Comparison of ENCODE assay signal across 2 worm cellular contexts in the genomic region with DNA sequence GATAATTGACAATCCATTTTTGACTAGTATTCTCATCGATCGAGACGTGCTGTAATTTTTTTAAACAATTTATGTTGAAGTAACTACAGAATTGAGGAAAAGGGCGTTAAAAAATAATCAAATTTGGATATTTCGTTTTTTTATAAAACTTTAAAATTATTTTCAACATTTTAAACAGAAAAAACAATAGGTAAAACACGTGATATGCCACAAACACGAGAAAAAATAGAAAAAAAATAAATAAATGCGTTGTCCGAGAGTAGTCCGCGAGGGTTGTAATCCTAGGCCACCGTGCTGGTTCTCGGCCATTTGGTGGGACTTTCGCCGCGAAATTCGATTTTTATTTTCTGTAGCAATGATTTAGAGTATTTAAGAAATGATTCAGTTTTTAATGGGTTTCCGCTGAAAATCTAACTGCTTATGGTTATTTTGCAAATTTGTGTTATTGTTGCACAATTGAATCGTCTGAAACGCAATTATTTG.
TF ChIP-seq lines count a peak whose summit lies in the region.

Gene C49A9.10, minus strand, starts transcription at position 51 of the 483 bp plus-strand sequence.

TF ChIP-seq in whole organism, L1 larva, 84 proteins besides CTCF, POLR2A, EP300 and RAD21 (continued from another document):
- TF ChIP-seq sox-4 (tag; optimal IDR thresholded peaks at IDR 0.05; lab: Kevin White, UChicago) (peak; percentile 97), unc-86 (tag; optimal IDR thresholded peaks at IDR 0.05; lab: Kevin White, UChicago) (peak; percentile 88), nhr-28 (tag; optimal IDR thresholded peaks at IDR 0.05; lab: Kevin White, UChicago) (no peak), ztf-11 (tag; optimal IDR thresholded peaks at IDR 0.05; lab: Kevin White, UChicago) (peak in 1 of 2 experiments; percentile 98), elt-2 (tag; optimal IDR thresholded peaks at IDR 0.05; lab: Kevin White, UChicago) (peak; percentile 88), pqm-1 (tag; optimal IDR thresholded peaks at IDR 0.05; lab: Kevin White, UChicago) (no peak), blmp-1 (tag; optimal IDR thresholded peaks at IDR 0.05; lab: Kevin White, UChicago) (peak; percentile 27), unc-62 (GFP tag; optimal IDR thresholded peaks at IDR 0.05; lab: Kevin White, UChicago) (no peak), ceh-88 (GFP tag; IDR thresholded peaks at IDR 0.05; lab: Robert Waterston, UW) (peak; percentile 80), nhr-20 (tag; optimal IDR thresholded peaks at IDR 0.05; lab: Kevin White, UChicago) (peak; percentile 94), tlp-1 (tag; optimal IDR thresholded peaks at IDR 0.05; lab: Kevin White, UChicago) (no peak), sup-37 (GFP tag; optimal IDR thresholded peaks at IDR 0.05; lab: Kevin White, UChicago) (peak; percentile 86), ets-5 (GFP tag; IDR thresholded peaks at IDR 0.05; lab: Robert Waterston, UW) (no peak), efl-1 (optimal IDR thresholded peaks at IDR 0.05; lab: Kevin White, UChicago) (peak; percentile 98 to 99), efl-1 (GFP tag; optimal IDR thresholded peaks at IDR 0.05 in 1 of 2; lab: Kevin White, UChicago) (peak; percentile 98 to 100), xbp-1 (tag; optimal IDR thresholded peaks at IDR 0.05; lab: Kevin White, UChicago) (peak; percentile 92), aha-1 (tag; optimal IDR thresholded peaks at IDR 0.05; lab: Kevin White, UChicago) (peak; percentile 8), pax-3 (tag; optimal IDR thresholded peaks at IDR 0.05; lab: Kevin White, UChicago) (peak; percentile 97), nhr-11 (tag; optimal IDR thresholded peaks at IDR 0.05; lab: Kevin White, UChicago) (peak; percentile 28), zag-1 (tag; optimal IDR thresholded peaks at IDR 0.05; lab: Kevin White, UChicago) (no peak), dpl-1 (GFP tag; optimal IDR thresholded peaks at IDR 0.05; lab: Kevin White, UChicago) (peak; percentile 95 to 97 (median 97)), ztf-4 (tag; optimal IDR thresholded peaks at IDR 0.05; lab: Kevin White, UChicago) (peak; percentile 42), dsc-1 (tag; optimal IDR thresholded peaks at IDR 0.05; lab: Kevin White, UChicago) (peak; percentile 97), nhr-47 (tag; optimal IDR thresholded peaks at IDR 0.05; lab: Kevin White, UChicago) (peak; percentile 97), mdl-1 (tag; optimal IDR thresholded peaks at IDR 0.05; lab: Kevin White, UChicago) (peak in 1 of 2 experiments; percentile 61), zip-4 (GFP tag; optimal IDR thresholded peaks at IDR 0.05; lab: Kevin White, UChicago) (peak; percentile 80), sptf-1 (tag; optimal IDR thresholded peaks at IDR 0.05; lab: Kevin White, UChicago) (no peak), mep-1 (tag; optimal IDR thresholded peaks at IDR 0.05; lab: Kevin White, UChicago) (peak; percentile 84)
TF ChIP-seq in whole organism, L1 larva: peak in this region for 65.

TF ChIP-seq in whole organism, young adult, 124 proteins besides CTCF, POLR2A, EP300 and RAD21 (continued from another document):
- TF ChIP-seq snpc-4 (GFP tag; optimal IDR thresholded peaks at IDR 0.05; lab: Kevin White, UChicago), result peak; percentile 81
- peak; percentile 54 to 92 (median 88) for TF ChIP-seq snpc-4 (tag; optimal IDR thresholded peaks at IDR 0.05; lab: Kevin White, UChicago)
- TF ChIP-seq ztf-3 (GFP tag; optimal IDR thresholded peaks at IDR 0.05; lab: Kevin White, UChicago), result no peak
- TF ChIP-seq nfya-1 (tag; optimal IDR thresholded peaks at IDR 0.05; lab: Kevin White, UChicago; ENCODE audit: borderline replicate concordance, insufficient read depth), result no peak
- TF ChIP-seq F33H1.4 (GFP tag; IDR thresholded peaks at IDR 0.05; lab: Robert Waterston, UW), result peak; percentile 60
- no peak for TF ChIP-seq T26A5.8 (tag; optimal IDR thresholded peaks at IDR 0.05; lab: Kevin White, UChicago)
- TF ChIP-seq B0261.1 (tag; optimal IDR thresholded peaks at IDR 0.05; lab: Kevin White, UChicago), result no peak
- peak; percentile 3 for TF ChIP-seq nhr-80 (tag; optimal IDR thresholded peaks at IDR 0.05; lab: Kevin White, UChicago)
- TF ChIP-seq pbrm-1 (GFP tag; IDR thresholded peaks at IDR 0.05; lab: Robert Waterston, UW), result peak; percentile 60; the same call in 1 of the 2 replicates
- no peak for TF ChIP-seq Y56A3A.18 (GFP tag; IDR thresholded peaks at IDR 0.05; lab: Robert Waterston, UW)
- no peak for TF ChIP-seq nhr-120 (GFP tag; IDR thresholded peaks at IDR 0.05; lab: Robert Waterston, UW)
- no peak for TF ChIP-seq ceh-58 (GFP tag; IDR thresholded peaks at IDR 0.05; lab: Robert Waterston, UW)
- no peak for TF ChIP-seq lag-1 (GFP tag; IDR thresholded peaks at IDR 0.05; lab: Robert Waterston, UW)
- no peak for TF ChIP-seq snpc-3.4 (tag; optimal IDR thresholded peaks at IDR 0.05; lab: Kevin White, UChicago)
- TF ChIP-seq ama-1 (optimal IDR thresholded peaks at IDR 0.05; lab: Kevin White, UChicago), result no peak
- no peak for TF ChIP-seq ama-1 (GFP tag; optimal IDR thresholded peaks at IDR 0.05; lab: Kevin White, UChicago)
- TF ChIP-seq xnd-1 (tag; optimal IDR thresholded peaks at IDR 0.05; lab: Kevin White, UChicago), result peak; percentile 35
- peak; percentile 57; the same call in 1 of the 2 replicates for TF ChIP-seq attf-6 (GFP tag; IDR thresholded peaks at IDR 0.05; lab: Robert Waterston, UW)
- TF ChIP-seq ceh-27 (GFP tag; optimal IDR thresholded peaks at IDR 0.05; lab: Kevin White, UChicago), result peak; percentile 89
- TF ChIP-seq lsy-27 (tag; optimal IDR thresholded peaks at IDR 0.05; lab: Kevin White, UChicago; ENCODE audit: borderline replicate concordance, insufficient read depth), result no peak
- no peak for TF ChIP-seq Y95B8A.8 (GFP tag; IDR thresholded peaks at IDR 0.05; lab: Robert Waterston, UW)
- TF ChIP-seq lin-35 (GFP tag; optimal IDR thresholded peaks at IDR 0.05; lab: Kevin White, UChicago), result peak in 2 of 3 experiments; percentile 45 to 93
- TF ChIP-seq Y53F4B.3 (GFP tag; IDR thresholded peaks at IDR 0.05; lab: Robert Waterston, UW), result no peak
- TF ChIP-seq pha-4 (tag; optimal IDR thresholded peaks at IDR 0.05; lab: Kevin White, UChicago), result peak; percentile 57
- peak; percentile 91 for TF ChIP-seq lin-54 (GFP tag; optimal IDR thresholded peaks at IDR 0.05; lab: Kevin White, UChicago)
- TF ChIP-seq Y79H2A.3 (GFP tag; conservative IDR thresholded peaks at IDR 0.05; lab: Robert Waterston, UW), result no peak
- 0 out of 2 replicates have a peak, but pooled peaks have one; percentile 34 for TF ChIP-seq ztf-25 (GFP tag; IDR thresholded peaks at IDR 0.05; lab: Robert Waterston, UW)
